Worm (Caenorhabditis elegans) whole organism, L4 larva: ENCODE results near the gene T14G10.8.

ENCODE experiments used
- T20F7.1 ChIP-seq: fragments of 200-800 bp; sonication (Bioruptor generic); optimal IDR thresholded peaks from 2 replicates; lab custom pipeline; 2018; ENCODE audit warnings: mild to moderate bottlenecking, missing genetic modification characterization, missing compliant biosample characterization
- aha-1 ChIP-seq: fragments of 150-350 bp; peaks from one replicate; lab custom pipeline; 2014; ENCODE audit warnings: missing biosample characterization, missing genetic modification characterization
- ama-1 ChIP-seq: fragments of 150-350 bp; optimal IDR thresholded peaks from 2 replicates; lab custom pipeline; 2014; ENCODE audit warnings: inconsistent platforms, mixed read lengths
- attf-4 ChIP-seq: sonication (generic microtip); optimal IDR thresholded peaks from 3 replicates; lab custom pipeline; 2017; ENCODE audit warnings: missing biosample characterization, missing genetic modification characterization
- ces-1 ChIP-seq: fragments of 150-350 bp; sonication (generic microtip); optimal IDR thresholded peaks from 4 replicates; lab custom pipeline; 2014; ENCODE audit warnings: missing biosample characterization, missing genetic modification reagents, missing genetic modification characterization
- ctbp-1 ChIP-seq: fragments of 200-800 bp; sonication (Bioruptor generic); IDR thresholded peaks from 2 replicates; pipeline ENCODE4 v1.3.6; 2022; ENCODE audit warnings: missing genetic modification reagents, missing genetic modification characterization, missing compliant biosample characterization
- daf-16 ChIP-seq, 3 experiments: sonication (generic microtip); optimal IDR thresholded peaks; 2 replicates each; lab custom pipeline; 2016 to 2017; ENCODE audit warnings: missing genetic modification characterization in 3 of 3, missing genetic modification reagents in 3 of 3, mild to moderate bottlenecking in 2 of 3, missing compliant biosample characterization in 2 of 3, missing biosample characterization in 1 of 3, moderate library complexity in 1 of 3
- daf-19 ChIP-seq: fragments of 200-800 bp; sonication (Bioruptor generic); conservative IDR thresholded peaks from 2 replicates; pipeline ENCODE4 v1.3.6; 2022; ENCODE audit warnings: missing genetic modification characterization, missing compliant biosample characterization
- dmd-6 ChIP-seq: fragments of 200-800 bp; sonication (Bioruptor generic); IDR thresholded peaks from 2 replicates; pipeline ENCODE4 v1.3.6; 2022; ENCODE audit warnings: missing genetic modification reagents, missing genetic modification characterization, missing compliant biosample characterization
- dmd-8 ChIP-seq: fragments of 200-800 bp; sonication (Bioruptor generic); IDR thresholded peaks from 2 replicates; pipeline ENCODE4 v1.3.6; 2022; ENCODE audit warnings: missing genetic modification characterization, missing compliant biosample characterization
- dpl-1 ChIP-seq: fragments of 150-350 bp; optimal IDR thresholded peaks from 2 replicates; lab custom pipeline; 2014; ENCODE audit warnings: missing biosample characterization, missing genetic modification reagents, missing genetic modification characterization
- duxl-1 ChIP-seq: sonication (generic microtip); optimal IDR thresholded peaks from 2 replicates; lab custom pipeline; 2016; ENCODE audit warnings: mild to moderate bottlenecking, missing genetic modification characterization, moderate library complexity, missing compliant biosample characterization; ENCODE audit not compliant: poor library complexity
- dve-1 ChIP-seq: sonication (generic microtip); optimal IDR thresholded peaks from 2 replicates; lab custom pipeline; 2017; ENCODE audit warnings: antibody characterized with exemption, mild to moderate bottlenecking, missing genetic modification characterization, missing compliant biosample characterization; ENCODE audit not compliant: insufficient read depth
- egl-27 ChIP-seq: sonication (generic microtip); optimal IDR thresholded peaks from 3 replicates; lab custom pipeline; 2017; ENCODE audit warnings: missing biosample characterization, missing genetic modification reagents, missing genetic modification characterization
- fkh-10 ChIP-seq: fragments of 150-350 bp; optimal IDR thresholded peaks from 2 replicates; lab custom pipeline; 2014; ENCODE audit warnings: missing biosample characterization, missing genetic modification reagents, missing genetic modification characterization
- hlh-11 ChIP-seq: fragments of 200-800 bp; sonication (Bioruptor generic); optimal IDR thresholded peaks from 2 replicates; lab custom pipeline; 2018; ENCODE audit warnings: mild to moderate bottlenecking, missing genetic modification characterization, missing compliant biosample characterization
- hlh-30 ChIP-seq: sonication (generic microtip); optimal IDR thresholded peaks from 2 replicates; lab custom pipeline; 2017; ENCODE audit warnings: antibody characterized with exemption, mild to moderate bottlenecking, missing genetic modification characterization, missing compliant biosample characterization; ENCODE audit not compliant: insufficient read depth
- hmg-1.1 ChIP-seq: fragments of 200-800 bp; sonication (Bioruptor generic); IDR thresholded peaks from 2 replicates; pipeline ENCODE4 v1.3.6; 2022; ENCODE audit warnings: missing genetic modification reagents, missing genetic modification characterization, missing compliant biosample characterization
- lin-13 ChIP-seq: fragments of 150-350 bp; optimal IDR thresholded peaks from 2 replicates; lab custom pipeline; 2014; ENCODE audit warnings: missing biosample characterization, missing genetic modification reagents, missing genetic modification characterization
- lin-38 ChIP-seq: fragments of 200-800 bp; sonication (Bioruptor generic); IDR thresholded peaks from 2 replicates; pipeline ENCODE4 v1.3.6; 2022; ENCODE audit warnings: missing genetic modification reagents, missing genetic modification characterization, missing compliant biosample characterization
- lin-39 ChIP-seq: fragments of 150-350 bp; optimal IDR thresholded peaks from 2 replicates; lab custom pipeline; 2014; ENCODE audit warnings: missing biosample characterization, missing genetic modification reagents, missing genetic modification characterization
- lsy-2 ChIP-seq, 2 experiments: fragments of 150-350 bp in 1 of 2; sonication (generic microtip) in 1 of 2; optimal IDR thresholded peaks; 2 replicates each; lab custom pipeline; 2014 to 2017; ENCODE audit warnings: missing biosample characterization in 2 of 2, missing genetic modification characterization in 2 of 2
- mdl-1 ChIP-seq, 2 experiments: fragments of 150-350 bp in 1 of 2; sonication (generic microtip) in 1 of 2; optimal IDR thresholded peaks; 2 replicates each; lab custom pipeline; 2014 to 2017; ENCODE audit warnings: missing biosample characterization in 2 of 2, missing genetic modification characterization in 2 of 2
- mep-1 ChIP-seq: fragments of 150-350 bp; sonication (generic microtip); optimal IDR thresholded peaks from 3 replicates; lab custom pipeline; 2014; ENCODE audit warnings: missing biosample characterization, missing genetic modification characterization
- mes-2 ChIP-seq: sonication (generic microtip); optimal IDR thresholded peaks from 2 replicates; lab custom pipeline; 2016; ENCODE audit warnings: missing genotype, mild to moderate bottlenecking, missing genetic modification characterization, missing compliant biosample characterization; ENCODE audit not compliant: poor library complexity, severe bottlenecking
- mxl-3 ChIP-seq: fragments of 200-800 bp; sonication (Bioruptor generic); optimal IDR thresholded peaks from 2 replicates; lab custom pipeline; 2018; ENCODE audit warnings: mild to moderate bottlenecking, missing genetic modification characterization, missing compliant biosample characterization
- nhr-28 ChIP-seq: fragments of 150-350 bp; optimal IDR thresholded peaks from 2 replicates; lab custom pipeline; 2014; ENCODE audit warnings: missing biosample characterization, missing genetic modification characterization
- nhr-6 ChIP-seq: fragments of 150-350 bp; optimal IDR thresholded peaks from 2 replicates; lab custom pipeline; 2014; ENCODE audit warnings: missing biosample characterization, missing genetic modification characterization
- pha-4 ChIP-seq, 2 experiments: fragments of 150-350 bp in 1 of 2; fragments of 200-800 bp in 1 of 2; sonication (Bioruptor generic) in 1 of 2; IDR thresholded peaks in 1 of 2; optimal IDR thresholded peaks in 1 of 2; 2 replicates each; pipeline versions ENCODE4 v1.3.6 to Lab custom; 2014 to 2022; ENCODE audit warnings: missing genetic modification characterization in 2 of 2, missing genetic modification reagents in 2 of 2, missing biosample characterization in 1 of 2, missing compliant biosample characterization in 1 of 2
- php-3 ChIP-seq: fragments of 200-800 bp; sonication (Bioruptor generic); IDR thresholded peaks from 2 replicates; pipeline ENCODE4 v1.3.6; 2022; ENCODE audit warnings: missing genetic modification reagents, missing genetic modification characterization, missing compliant biosample characterization
- rbr-2 ChIP-seq: sonication (generic microtip); optimal IDR thresholded peaks from 2 replicates; lab custom pipeline; 2016; ENCODE audit warnings: missing genotype, missing genetic modification characterization, missing compliant biosample characterization
- saeg-2 ChIP-seq: fragments of 200-800 bp; sonication (Bioruptor generic); IDR thresholded peaks from 2 replicates; pipeline ENCODE4 v1.3.6; 2022; ENCODE audit warnings: missing genetic modification reagents, missing genetic modification characterization, missing compliant biosample characterization
- snpc-1.2 ChIP-seq: fragments of 200-800 bp; sonication (Bioruptor generic); IDR thresholded peaks from 2 replicates; pipeline ENCODE4 v1.3.6; 2022; ENCODE audit warnings: missing genetic modification reagents, missing genetic modification characterization, missing compliant biosample characterization
- unc-62 ChIP-seq, 3 experiments: fragments of 150-350 bp in 1 of 3; sonication (generic microtip); optimal IDR thresholded peaks in 2 of 3; peaks in 1 of 3; 1 replicate in 1 of 3; 2 replicates in 2 of 3; lab custom pipeline; 2014 to 2017; ENCODE audit warnings: missing biosample characterization in 3 of 3, missing genetic modification characterization in 3 of 3, missing genetic modification reagents in 3 of 3, missing genotype in 1 of 3
- ztf-11 ChIP-seq: fragments of 150-350 bp; optimal IDR thresholded peaks from 2 replicates; lab custom pipeline; 2014; ENCODE audit warnings: missing biosample characterization, missing genetic modification characterization

T14G10.8 gene

ce11 chrIV:10157034-10157433 lies 10.2 kb upstream of the T14G10.8 start:
- TF ChIP-seq daf-16 (GFP tag; optimal IDR thresholded peaks at IDR 0.05; lab: Kevin White, UChicago) (no peak), daf-16 (tag; optimal IDR thresholded peaks at IDR 0.05; lab: Kevin White, UChicago) (no peak), egl-27 (tag; lab: Kevin White, UChicago) (no peak), mdl-1 (tag; optimal IDR thresholded peaks at IDR 0.05; lab: Kevin White, UChicago) (no peak), dmd-8 (GFP tag; lab: Robert Waterston, UW) (no peak), duxl-1 (no peak), php-3 (GFP tag; lab: Robert Waterston, UW) (no peak), saeg-2 (GFP tag; lab: Robert Waterston, UW) (no peak), snpc-1.2 (GFP tag; lab: Robert Waterston, UW) (peak; percentile 63; the same call in 1 of the 2 replicates)

DNA sequence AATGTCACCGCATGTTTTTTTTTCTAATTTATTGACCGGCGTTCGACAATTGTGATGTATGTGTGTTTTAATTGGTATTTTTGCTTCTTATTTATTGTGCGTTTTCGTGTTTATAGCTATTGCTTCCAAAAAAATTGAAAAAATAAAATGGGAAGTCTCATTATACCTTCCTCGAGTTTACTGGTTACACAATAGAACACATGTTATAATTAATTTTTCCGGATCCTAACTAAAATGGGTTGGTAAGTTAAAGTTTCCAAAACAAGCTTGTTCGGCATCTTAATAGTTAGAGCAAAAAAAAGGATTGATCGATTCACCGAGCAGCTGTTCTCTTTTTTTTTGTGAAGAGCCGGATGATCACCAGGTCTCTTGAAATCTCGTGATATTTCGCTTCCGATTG lies 8.7 kb upstream of the T14G10.8 start, which contains the start of gene ttr-54:
TSS of gene ttr-54 (plus strand) at position 301 of the 400 bp plus-strand sequence.
- TF ChIP-seq hlh-30 (peak; percentile 10), hmg-1.1 (GFP tag; lab: Robert Waterston, UW) (no peak)

ce11 chrIV:10153479-10153878 lies 6.7 kb upstream of the T14G10.8 start:
- peak in 1 of 2 experiments; percentile 95 for TF ChIP-seq unc-62 (GFP tag; optimal IDR thresholded peaks at IDR 0.05 in 1 of 2; lab: Kevin White, UChicago)
- no peak for TF ChIP-seq unc-62 (tag; optimal IDR thresholded peaks at IDR 0.05; lab: Kevin White, UChicago)
- no peak for TF ChIP-seq ztf-11 (tag; lab: Kevin White, UChicago)
- TF ChIP-seq, all 104 proteins: peak for 1

DNA sequence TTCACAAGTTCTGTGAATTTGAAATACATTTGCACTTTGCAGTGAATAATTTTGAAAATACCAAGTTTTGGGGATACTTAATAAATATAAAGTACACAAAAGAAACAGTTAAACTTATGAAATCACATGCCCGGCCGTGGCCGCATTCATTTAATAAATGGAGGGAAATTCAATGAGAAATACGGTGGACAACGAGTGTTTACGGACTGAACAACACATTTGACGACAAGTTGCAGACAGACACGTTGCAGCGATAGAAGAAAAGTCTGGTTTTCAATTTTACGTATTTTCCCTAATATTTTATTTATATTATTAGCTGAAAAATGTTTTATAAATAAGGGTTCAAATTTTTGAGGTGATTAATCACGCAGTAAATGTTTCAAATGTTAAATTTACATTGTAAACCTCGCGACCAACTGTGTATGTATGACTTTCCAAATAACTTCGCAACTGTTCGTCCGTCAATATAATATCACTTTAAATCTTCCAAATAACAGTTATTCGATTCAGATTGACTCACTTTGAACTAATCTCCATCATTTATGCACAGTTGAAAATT lies 4.7 kb upstream of the T14G10.8 start, which contains the start of gene copg-1:
TSS of gene copg-1 (plus strand) at position 509 of the 559 bp plus-strand sequence.
- TF ChIP-seq lsy-2 (tag; optimal IDR thresholded peaks at IDR 0.05; lab: Kevin White, UChicago) (peak in 1 of 2 experiments; percentile 96), ces-1 (GFP tag; lab: Kevin White, UChicago) (peak; percentile 55), dve-1 (tag; lab: Kevin White, UChicago) (peak; percentile 39), rbr-2 (tag; lab: Kevin White, UChicago) (peak; percentile 19), mep-1 (peak; percentile 42), attf-4 (tag; lab: Kevin White, UChicago) (no peak), daf-19 (no peak), hlh-30 (peak; percentile 80), lin-39 (tag; lab: Kevin White, UChicago) (no peak), daf-16 (GFP tag; optimal IDR thresholded peaks at IDR 0.05; lab: Kevin White, UChicago) (no peak), daf-16 (tag; optimal IDR thresholded peaks at IDR 0.05; lab: Kevin White, UChicago) (no peak), dpl-1 (GFP tag; lab: Kevin White, UChicago) (peak; percentile 55), ctbp-1 (GFP tag; lab: Robert Waterston, UW) (0 out of 2 replicates have a peak, but pooled peaks have one; percentile 16), lin-13 (GFP tag; lab: Kevin White, UChicago) (peak; percentile 42), pha-4 (GFP tag; IDR thresholded peaks at IDR 0.05; lab: Robert Waterston, UW) (no peak), pha-4 (tag; optimal IDR thresholded peaks at IDR 0.05; lab: Kevin White, UChicago) (no peak), mxl-3 (GFP tag; lab: Kevin White, UChicago) (peak; percentile 11), nhr-28 (tag; lab: Kevin White, UChicago) (peak; percentile 28), hlh-11 (peak; percentile 24), lin-38 (GFP tag; lab: Robert Waterston, UW) (peak; percentile 39; the same call in 1 of the 2 replicates), fkh-10 (GFP tag; lab: Kevin White, UChicago) (peak; percentile 13), nhr-6 (peak; percentile 28), mdl-1 (tag; optimal IDR thresholded peaks at IDR 0.05; lab: Kevin White, UChicago) (peak in 1 of 2 experiments; percentile 9), ama-1 (no peak), mes-2 (tag; lab: Kevin White, UChicago) (peak; percentile 77), T20F7.1 (GFP tag; lab: Kevin White, UChicago) (peak; percentile 52), dmd-6 (GFP tag; lab: Robert Waterston, UW) (0 out of 2 replicates have a peak, but pooled peaks have one; percentile 7), aha-1 (tag; lab: Kevin White, UChicago) (peak; percentile 74)
